Fruit fly (Drosophila melanogaster): ENCODE results near the gene osa.
A peak's percentile ranks its signal among the peaks of the same experiment; 100 is the strongest.

Gene osa

DNA sequence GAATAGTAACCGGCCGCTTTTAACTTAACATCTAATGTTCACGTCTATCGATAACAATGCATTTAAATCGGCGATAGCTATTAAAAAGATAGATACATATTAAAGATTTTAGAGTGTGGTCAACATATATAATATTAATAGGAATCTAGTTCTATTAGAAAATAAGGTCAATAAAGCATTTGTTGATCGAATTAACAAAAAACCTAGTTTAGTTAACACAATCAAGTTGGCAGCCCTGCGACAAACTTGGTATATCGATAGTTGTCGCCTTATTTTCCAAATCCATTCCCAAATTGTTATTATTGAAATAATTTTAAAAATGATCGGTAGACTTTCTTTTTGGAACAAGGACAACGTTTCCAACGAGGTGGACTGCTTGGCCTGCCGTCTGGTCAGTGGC lies 33.3 kb downstream of the osa start, which contains the start of the genes CG31251 and CG31360 (continued):
- TF ChIP-seq CG10565 (GFP tag; optimal IDR thresholded peaks at IDR 0.05) (no peak), bigmax (GFP tag; optimal IDR thresholded peaks at IDR 0.05) (no peak), Neu2 (GFP tag; optimal IDR thresholded peaks at IDR 0.05; ENCODE audit: borderline replicate concordance) (no peak), CG15073 (GFP tag; optimal IDR thresholded peaks at IDR 0.05) (no peak), rib (GFP tag; IDR thresholded peaks at IDR 0.05) (no peak), sqz (GFP tag; optimal IDR thresholded peaks at IDR 0.05) (no peak), YL-1 (GFP tag; optimal IDR thresholded peaks at IDR 0.05) (peak; percentile 22), HLH54F (GFP tag; optimal IDR thresholded peaks at IDR 0.05) (no peak), CG7839 (tag; optimal IDR thresholded peaks at IDR 0.05) (no peak), BtbVII (GFP tag; optimal IDR thresholded peaks at IDR 0.05) (no peak), pho (GFP tag; optimal IDR thresholded peaks at IDR 0.05) (no peak), cas (GFP tag; IDR thresholded peaks at IDR 0.05) (no peak), CkIIα-i1 (GFP tag; IDR thresholded peaks at IDR 0.05) (no peak), CG32532 (GFP tag; IDR thresholded peaks at IDR 0.05) (no peak), mam (GFP tag; optimal IDR thresholded peaks at IDR 0.05) (no peak), CG16813 (GFP tag; IDR thresholded peaks at IDR 0.05; ENCODE audit: partially characterized antibody) (peak; percentile 84), CG9817 (tag; optimal IDR thresholded peaks at IDR 0.05) (no peak), cato (GFP tag; optimal IDR thresholded peaks at IDR 0.05; ENCODE audit: borderline replicate concordance) (no peak), pita (GFP tag; optimal IDR thresholded peaks at IDR 0.05) (no peak), CG4424 (GFP tag; optimal IDR thresholded peaks at IDR 0.05) (no peak), CG14667 (GFP tag; IDR thresholded peaks at IDR 0.05) (no peak), CG2199 (GFP tag; IDR thresholded peaks at IDR 0.05) (no peak), Bdp1 (GFP tag; optimal IDR thresholded peaks at IDR 0.05) (no peak), CG15601 (tag; optimal IDR thresholded peaks at IDR 0.05) (no peak), CG7987 (GFP tag; optimal IDR thresholded peaks at IDR 0.05) (no peak), ewg (GFP tag; optimal IDR thresholded peaks at IDR 0.05) (no peak), usp (GFP tag; optimal IDR thresholded peaks at IDR 0.05) (no peak), CG2678 (tag; optimal IDR thresholded peaks at IDR 0.05) (no peak), fd3F (GFP tag; optimal IDR thresholded peaks at IDR 0.05) (no peak), bab2 (GFP tag; optimal IDR thresholded peaks at IDR 0.05) (no peak), vvl (GFP tag; IDR thresholded peaks at IDR 0.05) (no peak), CG4328 (GFP tag; optimal IDR thresholded peaks at IDR 0.05) (no peak), CG18619 (GFP tag; optimal IDR thresholded peaks at IDR 0.05) (no peak), CG4854 (GFP tag; optimal IDR thresholded peaks at IDR 0.05) (no peak), so (GFP tag; IDR thresholded peaks at IDR 0.05) (no peak), Adf1 (GFP tag; IDR thresholded peaks at IDR 0.05) (no peak), peb (GFP tag; IDR thresholded peaks at IDR 0.05) (no peak), dimm (GFP tag; IDR thresholded peaks at IDR 0.05) (no peak), p53 (GFP tag; optimal IDR thresholded peaks at IDR 0.05) (no peak), btn (GFP tag; optimal IDR thresholded peaks at IDR 0.05) (no peak), CG30403 (GFP tag; optimal IDR thresholded peaks at IDR 0.05) (no peak), cwo (GFP tag; optimal IDR thresholded peaks at IDR 0.05) (no peak), CG9876 (GFP tag; optimal IDR thresholded peaks at IDR 0.05) (no peak), bbx (GFP tag; IDR thresholded peaks at IDR 0.05; ENCODE audit: partially characterized antibody) (peak; percentile 73), CG17802 (tag; optimal IDR thresholded peaks at IDR 0.05) (no peak), Ets97D (GFP tag; optimal IDR thresholded peaks at IDR 0.05) (peak; percentile 29), tin (GFP tag; optimal IDR thresholded peaks at IDR 0.05) (no peak), en (GFP tag; optimal IDR thresholded peaks at IDR 0.05) (no peak), oc (tag; optimal IDR thresholded peaks at IDR 0.05) (no peak), CG31388 (GFP tag; optimal IDR thresholded peaks at IDR 0.05) (no peak), CG2875 (GFP tag; optimal IDR thresholded peaks at IDR 0.05) (no peak), CG17361 (GFP tag; IDR thresholded peaks at IDR 0.05) (no peak), ash1 (GFP tag; optimal IDR thresholded peaks at IDR 0.05) (no peak)
